Fruit fly (Drosophila melanogaster) whole organism, embryonic: Measurements from ENCODE around the gene bun.

Experiments
- BtbVII ChIP-seq: fragments of 200-800 bp; sonication (Bioruptor generic); optimal IDR thresholded peaks from 3 replicates; lab custom pipeline; 2017; ENCODE audit warnings: missing biosample characterization, mild to moderate bottlenecking, missing genetic modification characterization
- C15 ChIP-seq: fragments of 200-800 bp; sonication (Bioruptor generic); IDR thresholded peaks from 3 replicates; pipeline ENCODE4 v1.3.6; 2022; ENCODE audit warnings: missing biosample characterization, missing genetic modification characterization
- CG10147 ChIP-seq: fragments of 200-800 bp; sonication (Bioruptor generic); optimal IDR thresholded peaks from 2 replicates; lab custom pipeline; 2019; ENCODE audit warnings: missing biosample characterization, mild to moderate bottlenecking, missing genetic modification characterization, moderate library complexity
- CG12659 ChIP-seq: fragments of 200-800 bp; sonication (Bioruptor generic); optimal IDR thresholded peaks from 3 replicates; lab custom pipeline; 2017; ENCODE audit warnings: mild to moderate bottlenecking, missing biosample characterization, missing genetic modification reagents, missing genetic modification characterization
- CG1832 ChIP-seq: fragments of 200-800 bp; sonication (Bioruptor generic); optimal IDR thresholded peaks from 2 replicates; lab custom pipeline; 2017; ENCODE audit warnings: missing biosample characterization, mild to moderate bottlenecking, missing genetic modification characterization, inconsistent platforms
- CG2120 ChIP-seq: fragments of 200-800 bp; sonication (Bioruptor generic); optimal IDR thresholded peaks from 3 replicates; lab custom pipeline; 2016; ENCODE audit warnings: missing biosample characterization, missing genetic modification characterization
- CG3281 ChIP-seq: fragments of 200-800 bp; sonication (Bioruptor generic); optimal IDR thresholded peaks from 3 replicates; lab custom pipeline; 2017; ENCODE audit warnings: missing biosample characterization, mild to moderate bottlenecking, missing genetic modification characterization
- CG6654 ChIP-seq: fragments of 200-800 bp; sonication (Bioruptor generic); optimal IDR thresholded peaks from 2 replicates; lab custom pipeline; 2017; ENCODE audit warnings: missing biosample characterization, mild to moderate bottlenecking, missing genetic modification characterization
- CG6683 ChIP-seq: fragments of 200-800 bp; sonication (Bioruptor generic); optimal IDR thresholded peaks from 2 replicates; lab custom pipeline; 2017; ENCODE audit warnings: missing biosample characterization, mild to moderate bottlenecking, missing genetic modification characterization, missing genetic modification reagents
- CG6765 ChIP-seq: fragments of 200-800 bp; sonication (Bioruptor generic); optimal IDR thresholded peaks from 3 replicates; lab custom pipeline; 2017; ENCODE audit warnings: missing biosample characterization, mild to moderate bottlenecking, missing genetic modification characterization
- CG9215 ChIP-seq: fragments of 200-800 bp; sonication (Bioruptor generic); IDR thresholded peaks from 2 replicates; pipeline ENCODE4 v1.3.6; 2022; ENCODE audit warnings: missing biosample characterization, missing genetic modification characterization
- CG9727 ChIP-seq: fragments of 200-800 bp; sonication (Bioruptor generic); optimal IDR thresholded peaks from 3 replicates; lab custom pipeline; 2017; ENCODE audit warnings: missing biosample characterization, mild to moderate bottlenecking, missing genetic modification characterization
- CG9932 ChIP-seq: fragments of 200-800 bp; sonication (Bioruptor generic); IDR thresholded peaks from 2 replicates; pipeline ENCODE4 v1.3.6; 2022; ENCODE audit warnings: missing biosample characterization, missing genetic modification characterization
- CkIIα-i1 ChIP-seq: fragments of 200-800 bp; sonication (Bioruptor generic); IDR thresholded peaks from 2 replicates; pipeline ENCODE4 v1.3.6; 2022; ENCODE audit warnings: missing biosample characterization, missing genetic modification characterization
- Dbx ChIP-seq: fragments of 200-800 bp; sonication (Bioruptor generic); IDR thresholded peaks from 3 replicates; pipeline ENCODE4 v1.3.6; 2022; ENCODE audit warnings: missing biosample characterization, missing genetic modification characterization
- Drgx ChIP-seq: fragments of 200-800 bp; sonication (Bioruptor generic); IDR thresholded peaks from 2 replicates; pipeline ENCODE4 v1.3.6; 2022; ENCODE audit warnings: missing biosample characterization, missing genetic modification characterization
- E2f2 ChIP-seq: fragments of 200-800 bp; sonication (Bioruptor generic); IDR thresholded peaks from 2 replicates; pipeline ENCODE4 v1.3.6; 2022; ENCODE audit warnings: missing biosample characterization, missing genetic modification characterization
- H2.0 ChIP-seq: fragments of 200-800 bp; sonication (Bioruptor generic); IDR thresholded peaks from 2 replicates; pipeline ENCODE4 v1.3.6; 2022; ENCODE audit warnings: missing biosample characterization, missing genetic modification characterization
- HmgZ ChIP-seq: fragments of 200-800 bp; sonication (Bioruptor generic); optimal IDR thresholded peaks from 2 replicates; lab custom pipeline; 2018; ENCODE audit warnings: missing biosample characterization, mild to moderate bottlenecking, missing genetic modification characterization
- Med ChIP-seq: fragments of 200-800 bp; sonication (Bioruptor generic); peaks from one replicate; lab custom pipeline; 2016; ENCODE audit warnings: missing biosample characterization, missing genetic modification characterization, mild to moderate bottlenecking, inconsistent platforms, moderate library complexity
- Rfx ChIP-seq: fragments of 200-800 bp; sonication (Bioruptor generic); IDR thresholded peaks from 2 replicates; pipeline ENCODE4 v1.3.6; 2022; ENCODE audit warnings: missing biosample characterization, missing genetic modification characterization
- Usf ChIP-seq: fragments of 200-800 bp; sonication (Bioruptor generic); optimal IDR thresholded peaks from 2 replicates; lab custom pipeline; 2017; ENCODE audit warnings: missing genotype, missing biosample characterization, missing genetic modification characterization
- al ChIP-seq: fragments of 200-800 bp; sonication (Bioruptor generic); IDR thresholded peaks from 2 replicates; pipeline ENCODE4 v1.3.6; 2022; ENCODE audit warnings: missing biosample characterization, missing genetic modification characterization
- bsh ChIP-seq, 2 experiments: fragments of 200-800 bp; sonication (Bioruptor generic); optimal IDR thresholded peaks; 2 replicates each; lab custom pipeline; 2017 to 2018; ENCODE audit warnings: mild to moderate bottlenecking in 2 of 2, missing biosample characterization in 2 of 2, missing genetic modification characterization in 2 of 2, moderate library complexity in 1 of 2
- cad ChIP-seq: fragments of >200 bp; optimal IDR thresholded peaks from 2 replicates; lab custom pipeline; 2017; ENCODE audit warnings: missing biosample characterization, missing genetic modification characterization
- cg ChIP-seq: fragments of 200-800 bp; sonication (Bioruptor generic); optimal IDR thresholded peaks from 3 replicates; lab custom pipeline; 2019; ENCODE audit warnings: missing biosample characterization, mild to moderate bottlenecking, missing genetic modification characterization, moderate library complexity
- chinmo ChIP-seq: fragments of 200-800 bp; sonication (Bioruptor generic); IDR thresholded peaks from 4 replicates; pipeline ENCODE4 v1.3.6; 2022; ENCODE audit warnings: missing biosample characterization, missing genetic modification characterization; ENCODE audit not compliant: partially characterized antibody
- crol ChIP-seq: fragments of 200-800 bp; sonication (Bioruptor generic); IDR thresholded peaks from 2 replicates; pipeline ENCODE4 v1.3.6; 2022; ENCODE audit warnings: missing biosample characterization, missing genetic modification characterization
- danr ChIP-seq: fragments of 200-800 bp; sonication (Bioruptor generic); IDR thresholded peaks from 2 replicates; pipeline ENCODE4 v1.3.6; 2022; ENCODE audit warnings: missing biosample characterization, missing genetic modification characterization
- exex ChIP-seq: fragments of 200-800 bp; sonication (Bioruptor generic); optimal IDR thresholded peaks from 4 replicates; lab custom pipeline; 2018; ENCODE audit warnings: missing biosample characterization, mild to moderate bottlenecking, missing genetic modification characterization, moderate library complexity
- gem ChIP-seq: fragments of 200-800 bp; sonication (Bioruptor generic); optimal IDR thresholded peaks from 2 replicates; lab custom pipeline; 2019; ENCODE audit warnings: missing biosample characterization, mild to moderate bottlenecking, missing genetic modification characterization, moderate library complexity
- hb ChIP-seq: fragments of 200-800 bp; sonication (Bioruptor generic); IDR thresholded peaks from 3 replicates; pipeline ENCODE4 v1.3.6; 2022; ENCODE audit warnings: missing biosample characterization, missing genetic modification characterization; ENCODE audit not compliant: partially characterized antibody
- klu ChIP-seq: fragments of 200-800 bp; sonication (Bioruptor generic); IDR thresholded peaks from 2 replicates; pipeline ENCODE4 v1.3.6; 2022; ENCODE audit warnings: missing biosample characterization, missing genetic modification characterization
- lab ChIP-seq: fragments of 200-800 bp; sonication (Bioruptor generic); optimal IDR thresholded peaks from 3 replicates; lab custom pipeline; 2017; ENCODE audit warnings: missing biosample characterization, missing genetic modification characterization, mild to moderate bottlenecking, moderate library complexity, missing genetic modification reagents
- nom ChIP-seq: fragments of 200-800 bp; sonication (Bioruptor generic); optimal IDR thresholded peaks from 2 replicates; lab custom pipeline; 2017; ENCODE audit warnings: missing biosample characterization, missing genetic modification characterization, mild to moderate bottlenecking, moderate library complexity, missing genetic modification reagents
- pzg ChIP-seq: fragments of 200-800 bp; sonication (Bioruptor generic); optimal IDR thresholded peaks from 3 replicates; lab custom pipeline; 2018; ENCODE audit warnings: missing biosample characterization, mild to moderate bottlenecking, missing genetic modification characterization, moderate library complexity
- rib ChIP-seq: fragments of 200-800 bp; sonication (Bioruptor generic); IDR thresholded peaks from 2 replicates; pipeline ENCODE4 v1.3.6; 2022; ENCODE audit warnings: missing biosample characterization, missing genetic modification characterization
- row ChIP-seq: fragments of 200-800 bp; sonication (Bioruptor generic); IDR thresholded peaks from 3 replicates; pipeline ENCODE4 v1.3.6; 2022; ENCODE audit warnings: missing biosample characterization, missing genetic modification characterization
- sens ChIP-seq: fragments of 200-800 bp; sonication (Bioruptor generic); peaks from one replicate; lab custom pipeline; 2016; ENCODE audit warnings: missing biosample characterization, missing genetic modification characterization
- slbo ChIP-seq: fragments of 200-800 bp; sonication (Bioruptor generic); IDR thresholded peaks from 2 replicates; pipeline ENCODE4 v1.3.6; 2022; ENCODE audit warnings: missing biosample characterization, missing genetic modification characterization
- slp2 ChIP-seq: fragments of 200-800 bp; sonication (Bioruptor generic); optimal IDR thresholded peaks from 2 replicates; lab custom pipeline; 2016; ENCODE audit warnings: missing biosample characterization, missing genetic modification characterization
- sug ChIP-seq: fragments of 200-800 bp; optimal IDR thresholded peaks from 2 replicates; lab custom pipeline; 2019; ENCODE audit warnings: missing biosample characterization, mild to moderate bottlenecking, missing genetic modification characterization, moderate library complexity
- tgo ChIP-seq: fragments of 200-800 bp; sonication (Bioruptor generic); IDR thresholded peaks from 3 replicates; pipeline ENCODE4 v1.3.6; 2022; ENCODE audit warnings: missing biosample characterization, missing genetic modification characterization
- ttk ChIP-seq: fragments of 200-800 bp; sonication (Bioruptor generic); IDR thresholded peaks from 2 replicates; pipeline ENCODE4 v2.1.2; 2022; ENCODE audit warnings: missing biosample characterization, missing genetic modification characterization

bun gene

DNA sequence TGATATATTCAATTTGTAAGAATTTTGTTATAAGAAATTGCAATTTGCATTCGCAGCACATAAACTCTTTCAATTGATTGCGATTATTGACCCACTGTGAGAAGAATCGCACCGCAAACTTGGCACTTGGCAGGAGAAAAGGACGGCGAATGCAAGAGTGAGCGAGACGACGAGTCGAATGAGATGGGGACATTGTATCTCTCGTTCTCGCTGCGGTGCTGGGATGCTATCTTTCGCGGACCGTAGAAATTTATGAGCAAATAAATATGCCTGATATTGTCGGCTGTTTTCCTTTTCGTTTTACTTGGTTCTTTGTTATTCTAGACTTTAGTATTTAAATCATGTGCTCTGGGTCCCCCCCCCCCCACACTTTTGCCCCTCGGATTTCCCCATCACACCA lies 18.8 kb downstream of the bun start:
- TF ChIP-seq pzg (no peak), nom (peak; percentile 71), CG10147 (GFP tag; lab: Kevin White, UChicago) (no peak), CG1832 (GFP tag; lab: Kevin White, UChicago) (peak; percentile 62), bsh (GFP tag; optimal IDR thresholded peaks at IDR 0.05; lab: Kevin White, UChicago) (peak in 1 of 2 experiments; percentile 57), Usf (GFP tag; lab: Kevin White, UChicago) (no peak), Med (GFP tag; lab: Kevin White, UChicago) (peak; percentile 9), CG3281 (no peak), chinmo (GFP tag; lab: Robert Waterston, UW) (0 out of 4 replicates have a peak, but pooled peaks have one; percentile 43)

dm6 chr2L:12524139-12524538 lies 22.3 kb downstream of the bun start:
- TF ChIP-seq CG6765 (GFP tag; lab: Kevin White, UChicago) (no peak), cad (GFP tag; lab: Kevin White, UChicago) (no peak), hb (GFP tag; lab: Robert Waterston, UW) (no peak), cg (GFP tag; lab: Kevin White, UChicago) (peak; percentile 61), al (no peak), CkIIα-i1 (GFP tag; lab: Robert Waterston, UW) (no peak), nom (peak; percentile 80), Drgx (no peak), CG12659 (GFP tag; lab: Kevin White, UChicago) (no peak), CG6654 (GFP tag; lab: Kevin White, UChicago) (no peak), chinmo (GFP tag; lab: Robert Waterston, UW) (peak; percentile 51; the same call in 1 of the 4 replicates), H2.0 (GFP tag; lab: Robert Waterston, UW) (no peak), CG6683 (GFP tag; lab: Kevin White, UChicago) (no peak)

DNA sequence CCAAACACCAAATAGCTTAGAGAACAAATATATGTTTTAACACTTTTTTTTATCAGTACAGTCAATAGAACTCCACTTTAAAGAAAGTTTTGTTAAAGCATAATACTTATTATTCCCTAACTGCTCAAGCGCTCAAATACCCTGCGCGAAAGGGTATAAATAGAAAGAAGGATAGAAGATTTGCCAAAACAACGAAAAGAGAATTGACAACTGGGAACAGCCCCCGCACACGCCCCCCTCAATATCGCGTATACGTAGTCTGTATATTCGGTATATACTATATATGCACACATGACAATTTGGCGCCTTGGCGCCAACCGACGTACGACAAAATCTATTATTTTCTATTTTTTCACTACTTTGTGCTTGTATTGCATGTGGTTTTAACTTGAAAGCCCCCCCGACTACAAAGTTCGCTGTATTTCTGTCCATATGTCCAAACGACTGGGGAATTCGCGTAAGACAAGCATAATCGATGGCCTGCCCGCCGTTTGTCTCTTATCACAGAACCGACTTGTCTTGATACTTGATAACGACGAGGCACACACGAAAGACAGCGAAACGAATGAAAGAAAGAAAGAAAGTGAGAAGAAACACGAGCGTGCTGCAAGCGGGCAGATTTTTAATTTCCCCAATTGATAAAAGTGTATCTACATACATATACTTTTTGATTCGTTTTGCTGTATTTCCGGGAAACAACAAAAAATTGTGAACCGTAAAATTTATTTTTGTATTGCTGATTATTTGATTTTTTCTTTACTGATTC lies 24.7 kb downstream of the bun start:
- TF ChIP-seq al (0 out of 2 replicates have a peak, but pooled peaks have one; percentile 9), rib (peak; percentile 59; the same call in 1 of the 2 replicates), CG9932 (GFP tag; lab: Robert Waterston, UW) (peak; percentile 49), HmgZ (no peak), slp2 (GFP tag; lab: Kevin White, UChicago) (no peak), row (peak; percentile 34; the same call in 1 of the 3 replicates), E2f2 (GFP tag; lab: Robert Waterston, UW) (0 out of 2 replicates have a peak, but pooled peaks have one; percentile 11), Dbx (peak; percentile 19; the same call in 1 of the 3 replicates), slbo (GFP tag; lab: Robert Waterston, UW) (peak; percentile 21; the same call in 1 of the 2 replicates), Rfx (GFP tag; lab: Robert Waterston, UW) (peak; percentile 56; the same call in 1 of the 2 replicates), CG9215 (no peak), sens (GFP tag; lab: Kevin White, UChicago) (peak; percentile 63), CG2120 (GFP tag; lab: Kevin White, UChicago) (peak; percentile 13), crol (peak; percentile 19; the same call in 1 of the 2 replicates), BtbVII (no peak), gem (peak; percentile 1), klu (no peak), tgo (0 out of 3 replicates have a peak, but pooled peaks have one; percentile 15), sug (tag; lab: Kevin White, UChicago) (peak; percentile 70), danr (GFP tag; lab: Robert Waterston, UW) (no peak), ttk (no peak), exex (tag; lab: Kevin White, UChicago) (peak; percentile 1), CG9727 (GFP tag; lab: Kevin White, UChicago) (peak; percentile 21), lab (peak; percentile 77), C15 (GFP tag; lab: Robert Waterston, UW) (0 out of 3 replicates have a peak, but pooled peaks have one; percentile 37), Med (GFP tag; lab: Kevin White, UChicago) (peak; percentile 77)
